Fruit fly (Drosophila melanogaster): Measurements from ENCODE around the gene Cen.

Gene Cen

dm6 chr2L:20716077-20716476 is 34.4 kb upstream of the Cen start:
- no peak for TF ChIP-seq N (GFP tag; optimal IDR thresholded peaks at IDR 0.05)
- TF ChIP-seq GATAd (GFP tag; optimal IDR thresholded peaks at IDR 0.05), result no peak
- TF ChIP-seq Mio (GFP tag; optimal IDR thresholded peaks at IDR 0.05), result no peak
- no peak for TF ChIP-seq dl (GFP tag; optimal IDR thresholded peaks at IDR 0.05; ENCODE audit: insufficient read depth in 1 of 2, partially characterized antibody in 2 of 2)
- TF ChIP-seq psq (GFP tag; optimal IDR thresholded peaks at IDR 0.05), result no peak
- TF ChIP-seq Myc (optimal IDR thresholded peaks at IDR 0.05), result no peak
- peak; percentile 49 for TF ChIP-seq CrebA (GFP tag; optimal IDR thresholded peaks at IDR 0.05; ENCODE audit: borderline replicate concordance)
- TF ChIP-seq Dfd (GFP tag; optimal IDR thresholded peaks at IDR 0.05), result no peak
- no peak for TF ChIP-seq foxo (GFP tag; optimal IDR thresholded peaks at IDR 0.05)
- TF ChIP-seq Rel (GFP tag; optimal IDR thresholded peaks at IDR 0.05), result peak; percentile 43
- TF ChIP-seq Rel (tag; optimal IDR thresholded peaks at IDR 0.05), result no peak
- TF ChIP-seq dmrt93B (GFP tag; optimal IDR thresholded peaks at IDR 0.05), result no peak
- TF ChIP-seq pan (optimal IDR thresholded peaks at IDR 0.05), result no peak
- no peak for TF ChIP-seq usp (GFP tag; optimal IDR thresholded peaks at IDR 0.05)
- no peak for TF ChIP-seq CG32264 (GFP tag; optimal IDR thresholded peaks at IDR 0.05)
- no peak for TF ChIP-seq Hr78 (GFP tag; optimal IDR thresholded peaks at IDR 0.05)
- no peak for TF ChIP-seq dsf (GFP tag; optimal IDR thresholded peaks at IDR 0.05; ENCODE audit: borderline replicate concordance)
- no peak for TF ChIP-seq jim (GFP tag; optimal IDR thresholded peaks at IDR 0.05)
- no peak for TF ChIP-seq sv (GFP tag; optimal IDR thresholded peaks at IDR 0.05)
- no peak for TF ChIP-seq tai (GFP tag; optimal IDR thresholded peaks at IDR 0.05)
- no peak for TF ChIP-seq woc (GFP tag; optimal IDR thresholded peaks at IDR 0.05)
- peak; percentile 19 for TF ChIP-seq brk (GFP tag; optimal IDR thresholded peaks at IDR 0.05)
- no peak for TF ChIP-seq Jra (GFP tag; optimal IDR thresholded peaks at IDR 0.05)
- no peak for TF ChIP-seq HLH106 (tag; optimal IDR thresholded peaks at IDR 0.05)
- TF ChIP-seq br (GFP tag; optimal IDR thresholded peaks at IDR 0.05), result peak; percentile 30
- TF ChIP-seq Vsx2 (GFP tag; optimal IDR thresholded peaks at IDR 0.05; ENCODE audit: partially characterized antibody), result no peak
- no peak for TF ChIP-seq ey (GFP tag; optimal IDR thresholded peaks at IDR 0.05)
- peak; percentile 61 for TF ChIP-seq h (GFP tag; optimal IDR thresholded peaks at IDR 0.05)
- TF ChIP-seq OdsH (GFP tag; optimal IDR thresholded peaks at IDR 0.05), result no peak
- no peak for TF ChIP-seq Abd-B (GFP tag; optimal IDR thresholded peaks at IDR 0.05)
- TF ChIP-seq fru (GFP tag; optimal IDR thresholded peaks at IDR 0.05), result peak; percentile 9
- no peak for TF ChIP-seq Dif (GFP tag; optimal IDR thresholded peaks at IDR 0.05; ENCODE audit: partially characterized antibody)
- TF ChIP-seq Hr83 (GFP tag; optimal IDR thresholded peaks at IDR 0.05; ENCODE audit: poor library complexity, severe bottlenecking), result no peak
- peak; percentile 22 for TF ChIP-seq rgr (GFP tag; optimal IDR thresholded peaks at IDR 0.05)
- no peak for TF ChIP-seq CG9705 (GFP tag; optimal IDR thresholded peaks at IDR 0.05)
- no peak for TF ChIP-seq Hnf4 (GFP tag; optimal IDR thresholded peaks at IDR 0.05)
- TF ChIP-seq sage (GFP tag; optimal IDR thresholded peaks at IDR 0.05), result no peak
- no peak for TF ChIP-seq Sp1 (GFP tag; optimal IDR thresholded peaks at IDR 0.05)
- no peak for TF ChIP-seq lola (GFP tag; optimal IDR thresholded peaks at IDR 0.05)

DNA sequence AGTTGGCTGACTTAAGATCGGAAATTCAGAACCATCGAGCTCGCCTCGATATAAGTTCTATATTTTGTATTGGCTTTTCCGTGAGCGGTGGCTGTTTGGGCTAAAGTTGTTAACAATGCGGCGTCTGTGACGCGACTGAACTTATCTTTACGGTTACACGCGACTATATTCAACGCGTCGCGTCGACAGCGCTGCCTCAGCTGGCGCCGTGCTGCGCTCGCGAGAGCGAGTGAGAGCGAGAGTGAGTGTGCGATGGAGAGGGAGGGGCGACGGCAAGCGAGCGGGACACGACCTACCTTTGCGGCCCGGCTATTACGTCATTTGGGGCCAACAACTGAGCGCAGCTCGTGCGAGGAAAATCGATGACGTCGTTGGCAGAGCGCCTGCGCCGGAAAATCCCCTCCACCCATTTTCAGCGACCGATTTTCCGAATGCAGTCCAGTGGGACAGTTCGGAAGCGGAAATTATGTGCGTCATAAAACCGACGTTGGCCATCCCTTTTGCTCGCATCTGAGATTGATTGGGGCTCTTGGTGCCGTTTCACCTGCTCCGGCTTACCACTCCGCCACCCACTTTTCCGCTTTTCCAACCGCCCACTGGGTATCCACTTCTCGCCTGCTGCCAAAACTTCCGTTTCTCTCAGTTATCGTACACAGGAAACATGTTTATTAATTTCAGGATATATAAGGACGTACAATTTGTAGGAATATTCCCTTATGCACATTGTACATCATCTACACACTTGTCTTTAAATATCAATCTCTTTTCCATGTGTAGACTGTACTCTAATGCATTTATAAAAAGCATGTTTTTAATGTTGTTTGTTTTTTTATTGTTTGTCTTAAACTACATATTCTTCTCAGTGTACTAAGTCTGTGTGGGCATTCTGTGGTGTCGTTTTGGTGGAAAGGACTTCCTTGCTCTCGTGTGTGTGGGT is 33.1 kb upstream of the Cen start, which contains the start of gene Hr38:
Gene Hr38, minus strand, starts transcription at position 121 of the 937 bp plus-strand sequence.
- TF ChIP-seq dmrt93B (GFP tag; optimal IDR thresholded peaks at IDR 0.05) (no peak), CG9705 (GFP tag; optimal IDR thresholded peaks at IDR 0.05) (no peak), Hr78 (GFP tag; optimal IDR thresholded peaks at IDR 0.05) (no peak), brk (GFP tag; optimal IDR thresholded peaks at IDR 0.05) (no peak), foxo (GFP tag; optimal IDR thresholded peaks at IDR 0.05) (no peak), h (GFP tag; optimal IDR thresholded peaks at IDR 0.05) (peak; percentile 33), dl (GFP tag; optimal IDR thresholded peaks at IDR 0.05; ENCODE audit: insufficient read depth in 1 of 2, partially characterized antibody in 2 of 2) (peak; percentile 36 to 79), Vsx2 (GFP tag; optimal IDR thresholded peaks at IDR 0.05; ENCODE audit: partially characterized antibody) (no peak), Dif (GFP tag; optimal IDR thresholded peaks at IDR 0.05; ENCODE audit: partially characterized antibody) (peak; percentile 84), Rel (GFP tag; optimal IDR thresholded peaks at IDR 0.05) (no peak), Rel (tag; optimal IDR thresholded peaks at IDR 0.05) (no peak), sv (GFP tag; optimal IDR thresholded peaks at IDR 0.05) (peak; percentile 1), HLH106 (tag; optimal IDR thresholded peaks at IDR 0.05) (no peak)

All from whole organism, wandering third instar larva.